Worm (Caenorhabditis elegans): ENCODE measurements around the gene lntl-1.

Gene lntl-1

DNA sequence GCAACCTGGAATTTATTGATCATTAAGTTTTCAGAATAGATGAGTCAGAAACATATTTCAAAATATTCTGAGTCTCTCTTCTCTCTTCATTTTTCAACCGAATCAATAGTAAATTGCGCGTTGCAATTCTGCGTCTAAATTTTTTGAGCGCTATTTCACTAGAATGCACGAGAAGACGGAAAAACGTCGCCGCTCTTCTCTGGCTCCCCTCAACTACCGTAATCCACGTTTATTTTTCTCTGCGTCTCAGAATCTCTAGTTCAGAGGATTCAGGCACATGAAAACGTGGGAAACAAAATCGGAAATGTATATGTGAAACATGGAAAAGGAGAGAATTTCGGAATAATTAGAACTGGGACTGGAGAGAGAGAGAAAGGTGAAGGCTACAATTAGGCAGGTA, 1.4 kb downstream of the lntl-1 start:
- TF ChIP-seq pag-3 (tag; optimal IDR thresholded peaks at IDR 0.05; ENCODE audit: borderline replicate concordance) (no peak), Y22D7AL.16 (tag; optimal IDR thresholded peaks at IDR 0.05) (no peak), unc-55 (GFP tag; optimal IDR thresholded peaks at IDR 0.05) (peak; percentile 39), unc-42 (tag; optimal IDR thresholded peaks at IDR 0.05) (peak; percentile 30), nfya-1 (tag; optimal IDR thresholded peaks at IDR 0.05) (peak; percentile 85)

DNA sequence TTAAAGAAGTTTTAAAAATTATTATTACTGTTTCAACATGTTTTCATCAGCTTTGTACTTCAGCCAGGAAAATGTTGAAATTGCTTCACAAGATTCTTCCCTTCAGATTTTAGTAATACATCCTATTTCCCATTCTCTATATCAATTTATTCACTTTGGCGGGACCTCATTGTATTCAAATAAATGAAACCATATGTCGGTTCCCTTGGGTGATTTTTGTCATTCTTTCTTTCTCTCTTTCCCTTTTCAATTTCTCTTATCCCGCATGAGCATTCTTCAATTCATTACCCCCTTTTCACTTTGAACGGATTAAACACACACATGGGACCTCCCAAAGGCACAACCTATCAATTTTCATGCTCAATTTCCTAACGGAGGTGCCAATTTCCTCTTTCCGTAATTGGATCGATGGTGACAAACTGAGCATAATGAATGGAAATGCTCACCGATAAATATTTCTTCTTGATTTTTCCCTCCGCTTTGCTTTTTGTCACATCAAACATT, 3.3 kb downstream of the lntl-1 start:
- TF ChIP-seq unc-3 (GFP tag; conservative IDR thresholded peaks at IDR 0.05), result no peak
- peak; percentile 19 for TF ChIP-seq unc-3 (tag; optimal IDR thresholded peaks at IDR 0.05)
- TF ChIP-seq syd-9 (tag; optimal IDR thresholded peaks at IDR 0.05), result no peak
- TF ChIP-seq ets-4 (tag; optimal IDR thresholded peaks at IDR 0.05), result no peak
- TF ChIP-seq pax-1 (tag; optimal IDR thresholded peaks at IDR 0.05), result no peak
- TF ChIP-seq npax-4 (tag; optimal IDR thresholded peaks at IDR 0.05), result no peak
- TF ChIP-seq madf-2 (tag; optimal IDR thresholded peaks at IDR 0.05), result no peak
- TF ChIP-seq unc-42 (tag; optimal IDR thresholded peaks at IDR 0.05), result peak; percentile 75
- TF ChIP-seq ceh-45 (GFP tag; IDR thresholded peaks at IDR 0.05), result no peak
- no peak for TF ChIP-seq ceh-31 (tag; optimal IDR thresholded peaks at IDR 0.05)
- TF ChIP-seq sox-2 (GFP tag; IDR thresholded peaks at IDR 0.05), result no peak
- TF ChIP-seq T23F11.4 (GFP tag; optimal IDR thresholded peaks at IDR 0.05), result no peak
- TF ChIP-seq ttx-3 (tag; optimal IDR thresholded peaks at IDR 0.05), result no peak
- TF ChIP-seq Y22D7AL.16 (tag; optimal IDR thresholded peaks at IDR 0.05), result no peak
- TF ChIP-seq pha-4 (tag; optimal IDR thresholded peaks at IDR 0.05), result no peak

DNA sequence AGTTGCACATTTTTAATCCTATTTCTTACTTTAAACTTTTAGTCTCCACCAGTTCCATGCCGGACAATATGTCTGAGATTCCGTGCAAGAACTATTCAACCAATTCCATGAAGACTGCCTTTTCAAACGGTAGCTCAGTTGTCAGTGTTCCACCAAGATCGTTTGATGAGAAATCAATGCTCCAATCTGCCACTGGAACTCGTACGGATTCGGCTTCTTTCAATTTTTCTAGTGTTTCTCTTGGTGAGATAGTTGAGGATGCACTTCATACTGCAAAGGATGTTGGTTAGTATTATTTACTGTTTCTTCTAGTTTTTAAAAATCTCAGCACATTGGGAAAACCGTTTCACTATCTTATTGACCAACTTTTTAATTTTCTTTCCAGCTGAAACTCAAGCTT, 7.3 kb downstream of the lntl-1 start:
- TF ChIP-seq sox-4 (tag; optimal IDR thresholded peaks at IDR 0.05) (no peak), pha-2 (tag; optimal IDR thresholded peaks at IDR 0.05) (no peak), ahr-1 (tag; optimal IDR thresholded peaks at IDR 0.05) (no peak), ceh-6 (GFP tag; optimal IDR thresholded peaks at IDR 0.05) (no peak), ceh-34 (tag; optimal IDR thresholded peaks at IDR 0.05) (no peak), eyg-1 (tag; optimal IDR thresholded peaks at IDR 0.05) (no peak), ceh-9 (tag; optimal IDR thresholded peaks at IDR 0.05) (no peak), ceh-45 (GFP tag; IDR thresholded peaks at IDR 0.05) (no peak), gmeb-2 (tag; optimal IDR thresholded peaks at IDR 0.05) (no peak), C38D4.7 (GFP tag; optimal IDR thresholded peaks at IDR 0.05) (no peak), madf-2 (tag; optimal IDR thresholded peaks at IDR 0.05) (no peak), che-1 (tag; optimal IDR thresholded peaks at IDR 0.05) (no peak), pat-9 (tag; optimal IDR thresholded peaks at IDR 0.05) (no peak), pros-1 (tag; optimal IDR thresholded peaks at IDR 0.05) (no peak), ceh-24 (tag; optimal IDR thresholded peaks at IDR 0.05) (no peak), sdc-2 (tag; optimal IDR thresholded peaks at IDR 0.05) (no peak), sox-2 (GFP tag; IDR thresholded peaks at IDR 0.05) (no peak)

DNA sequence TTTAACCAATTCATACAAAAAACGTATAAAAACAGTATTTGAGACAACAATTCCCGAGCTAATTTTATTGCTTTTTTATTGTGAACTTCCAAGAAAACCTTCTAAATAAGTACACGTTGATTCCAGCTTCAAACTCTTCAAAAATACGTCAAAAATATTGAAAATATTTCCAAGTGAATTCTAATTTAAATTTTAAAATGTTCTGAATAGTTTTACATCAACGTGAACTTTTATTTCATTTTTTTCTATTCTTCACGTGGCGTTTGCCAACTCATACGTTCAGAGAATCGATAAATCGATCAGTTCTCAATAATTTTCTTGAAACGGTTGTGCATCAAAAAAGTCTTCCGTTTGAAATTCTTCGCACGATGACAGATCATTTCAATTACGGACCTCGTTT, 9.7 kb downstream of the lntl-1 start, which contains the start of gene C31H1.1:
C31H1.1 (plus strand) TSS at position 301 of the 400 bp plus-strand sequence.
- TF ChIP-seq pat-9 (tag; optimal IDR thresholded peaks at IDR 0.05) (no peak), nhr-11 (tag; optimal IDR thresholded peaks at IDR 0.05) (no peak), tbx-7 (tag; optimal IDR thresholded peaks at IDR 0.05) (no peak), pha-4 (tag; optimal IDR thresholded peaks at IDR 0.05) (no peak), unc-55 (GFP tag; optimal IDR thresholded peaks at IDR 0.05) (no peak), ceh-14 (tag; optimal IDR thresholded peaks at IDR 0.05) (no peak), npax-4 (tag; optimal IDR thresholded peaks at IDR 0.05) (no peak), syd-9 (tag; optimal IDR thresholded peaks at IDR 0.05) (no peak), F13H6.1 (tag; optimal IDR thresholded peaks at IDR 0.05) (no peak), odd-2 (tag; optimal IDR thresholded peaks at IDR 0.05) (no peak), pqm-1 (tag; optimal IDR thresholded peaks at IDR 0.05) (no peak), ceh-30 (tag; optimal IDR thresholded peaks at IDR 0.05) (no peak), ztf-16 (tag; optimal IDR thresholded peaks at IDR 0.05) (no peak), ceh-34 (tag; optimal IDR thresholded peaks at IDR 0.05) (no peak), ceh-31 (tag; optimal IDR thresholded peaks at IDR 0.05) (no peak), ceh-6 (GFP tag; optimal IDR thresholded peaks at IDR 0.05) (no peak), che-1 (tag; optimal IDR thresholded peaks at IDR 0.05) (no peak), ref-2 (tag; optimal IDR thresholded peaks at IDR 0.05) (no peak), sox-2 (GFP tag; IDR thresholded peaks at IDR 0.05) (no peak), ceh-18 (tag; optimal IDR thresholded peaks at IDR 0.05) (no peak)
